Worm (Caenorhabditis elegans): Measurements from ENCODE around the gene K03A1.4.
A peak's percentile ranks its signal among the peaks of the same experiment; 100 is the strongest.

K03A1.4 gene

DNA sequence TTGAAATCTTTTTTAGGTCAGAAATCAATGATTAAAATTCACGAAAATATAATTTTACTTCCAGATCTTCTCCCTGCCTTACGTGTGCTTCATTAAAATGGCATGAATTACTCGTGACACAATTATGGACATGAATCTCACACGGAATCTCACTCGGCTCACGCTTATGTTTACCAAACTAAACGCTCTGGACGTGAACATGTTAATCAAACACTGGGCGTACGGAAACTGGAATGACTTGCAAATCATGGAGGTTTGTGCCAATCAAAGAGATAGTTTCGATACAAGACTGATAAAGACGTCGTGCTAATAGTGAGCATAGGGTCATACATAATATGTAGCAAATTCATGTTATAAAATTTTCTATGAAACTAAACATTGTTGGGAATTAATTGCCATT, 16.0 kb upstream of the K03A1.4 start:
- TF ChIP-seq daf-19 (GFP tag; conservative IDR thresholded peaks at IDR 0.05) (no peak), aha-1 (tag) (no peak), mxl-2 (GFP tag; conservative IDR thresholded peaks at IDR 0.05) (no peak), ama-1 (optimal IDR thresholded peaks at IDR 0.05) (no peak), hlh-30 (tag; optimal IDR thresholded peaks at IDR 0.05; ENCODE audit: insufficient read depth) (peak; percentile 30), pqm-1 (tag; optimal IDR thresholded peaks at IDR 0.05) (peak; percentile 25), hmg-1.1 (GFP tag; IDR thresholded peaks at IDR 0.05) (no peak), daf-16 (GFP tag; optimal IDR thresholded peaks at IDR 0.05) (no peak), daf-16 (tag; optimal IDR thresholded peaks at IDR 0.05) (peak; percentile 36), nhr-10 (tag; optimal IDR thresholded peaks at IDR 0.05) (no peak), cey-2 (tag; optimal IDR thresholded peaks at IDR 0.05; ENCODE audit: borderline replicate concordance, insufficient read depth) (no peak), unc-39 (tag; optimal IDR thresholded peaks at IDR 0.05) (no peak), ceh-62 (tag; optimal IDR thresholded peaks at IDR 0.05) (no peak), nhr-102 (tag; optimal IDR thresholded peaks at IDR 0.05) (peak; percentile 3), ztf-11 (tag; optimal IDR thresholded peaks at IDR 0.05) (no peak), dve-1 (tag; optimal IDR thresholded peaks at IDR 0.05; ENCODE audit: insufficient read depth) (peak; percentile 57), mep-1 (tag; optimal IDR thresholded peaks at IDR 0.05) (peak; percentile 20), nhr-41 (GFP tag; IDR thresholded peaks at IDR 0.05) (no peak), mdt-29 (GFP tag; IDR thresholded peaks at IDR 0.05) (no peak), F37D6.2 (tag; optimal IDR thresholded peaks at IDR 0.05) (no peak), lsy-2 (tag; optimal IDR thresholded peaks at IDR 0.05) (no peak), daf-12 (tag; optimal IDR thresholded peaks at IDR 0.05) (no peak), dpl-1 (GFP tag; optimal IDR thresholded peaks at IDR 0.05) (no peak), hlh-11 (tag; optimal IDR thresholded peaks at IDR 0.05) (peak; percentile 29), dmd-6 (GFP tag; IDR thresholded peaks at IDR 0.05) (peak; percentile 22; the same call in 1 of the 2 replicates), mdl-1 (tag; optimal IDR thresholded peaks at IDR 0.05) (no peak), lin-29 (GFP tag; IDR thresholded peaks at IDR 0.05) (no peak), nhr-6 (tag; optimal IDR thresholded peaks at IDR 0.05) (no peak), snpc-1.2 (GFP tag; IDR thresholded peaks at IDR 0.05) (no peak), ctbp-1 (GFP tag; IDR thresholded peaks at IDR 0.05) (no peak), mxl-3 (GFP tag; optimal IDR thresholded peaks at IDR 0.05) (no peak)

DNA sequence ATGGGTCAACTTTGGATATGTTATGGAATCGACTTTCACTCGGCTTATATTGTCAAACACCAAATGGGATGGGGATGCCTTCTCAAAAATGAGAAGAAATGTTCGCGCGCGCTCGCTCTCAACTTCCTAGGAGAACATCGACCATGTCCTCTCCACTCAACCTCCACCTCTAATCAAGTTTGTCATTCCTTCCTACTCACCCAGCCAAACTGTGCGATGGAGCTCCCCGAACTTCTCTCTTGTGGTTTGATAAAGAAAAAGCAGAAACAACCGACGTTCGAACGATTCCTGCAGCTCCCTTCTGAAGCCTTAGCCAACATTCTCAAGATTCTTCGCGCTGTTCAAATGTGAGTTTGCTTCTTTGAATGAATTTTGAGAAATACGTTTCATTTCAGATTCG, 14.7 kb upstream of the K03A1.4 start:
- TF ChIP-seq unc-62 (GFP tag; optimal IDR thresholded peaks at IDR 0.05 in 1 of 2) (peak in 1 of 2 experiments; percentile 93), unc-62 (tag; optimal IDR thresholded peaks at IDR 0.05) (no peak), skn-1 (tag; optimal IDR thresholded peaks at IDR 0.05) (no peak), attf-4 (tag; optimal IDR thresholded peaks at IDR 0.05) (no peak), daf-19 (GFP tag; conservative IDR thresholded peaks at IDR 0.05) (no peak), fkh-10 (GFP tag; optimal IDR thresholded peaks at IDR 0.05) (no peak), tra-1 (GFP tag; IDR thresholded peaks at IDR 0.05) (no peak), mep-1 (tag; optimal IDR thresholded peaks at IDR 0.05) (no peak), egl-27 (tag; optimal IDR thresholded peaks at IDR 0.05) (no peak), Y5F2A.4 (GFP tag; optimal IDR thresholded peaks at IDR 0.05) (no peak)

ce11 chrX:7311870-7312269, 13.3 kb upstream of the K03A1.4 start:
- TF ChIP-seq Y48G9A.11 (GFP tag; IDR thresholded peaks at IDR 0.05) (no peak), ztf-7 (tag; optimal IDR thresholded peaks at IDR 0.05) (no peak)
